Worm (Caenorhabditis elegans): ENCODE results near the gene idi-1.

DNA sequence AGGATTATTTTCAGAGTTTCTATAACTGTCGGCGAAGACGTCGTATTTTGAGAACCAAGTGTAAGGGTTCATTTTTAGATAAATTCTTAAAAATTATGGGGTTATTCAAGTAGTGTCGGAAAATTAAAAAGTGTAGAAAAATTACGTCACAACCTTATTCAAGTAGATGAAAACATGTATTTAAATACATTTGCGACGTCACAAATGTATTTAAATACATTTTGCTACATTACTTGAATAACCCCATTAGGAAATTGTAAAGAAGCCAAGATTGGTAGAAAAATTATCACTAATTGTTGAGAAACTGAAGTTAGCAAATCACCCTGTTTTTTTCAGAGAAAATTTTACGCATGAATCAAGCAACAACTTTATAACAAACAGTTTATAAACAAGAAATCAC lies 37.7 kb downstream of the idi-1 start:
- no peak for TF ChIP-seq fos-1 (tag; optimal IDR thresholded peaks at IDR 0.05)
- no peak for TF ChIP-seq ztf-11 (tag; optimal IDR thresholded peaks at IDR 0.05)
- TF ChIP-seq ama-1 (optimal IDR thresholded peaks at IDR 0.05) = no peak
- no peak for TF ChIP-seq mdl-1 (tag; optimal IDR thresholded peaks at IDR 0.05)
- TF ChIP-seq egl-27 (tag; optimal IDR thresholded peaks at IDR 0.05) = no peak
- no peak for TF ChIP-seq jun-1 (tag; optimal IDR thresholded peaks at IDR 0.05)
- TF ChIP-seq nhr-12 (tag; optimal IDR thresholded peaks at IDR 0.05) = no peak
- TF ChIP-seq nhr-77 (tag; optimal IDR thresholded peaks at IDR 0.05) = no peak
- no peak for TF ChIP-seq fkh-10 (GFP tag; optimal IDR thresholded peaks at IDR 0.05)
- no peak for TF ChIP-seq aly-2 (tag; optimal IDR thresholded peaks at IDR 0.05)
- TF ChIP-seq elt-1 (tag; optimal IDR thresholded peaks at IDR 0.05) = no peak
- no peak for TF ChIP-seq unc-62 (GFP tag; optimal IDR thresholded peaks at IDR 0.05)
- no peak for TF ChIP-seq nhr-67 (tag; optimal IDR thresholded peaks at IDR 0.05)
